Worm (Caenorhabditis elegans) whole organism, L2 larva: Measurements from ENCODE around the gene lyst-1.

Source experiments
- F13H6.1 ChIP-seq: sonication (generic microtip); optimal IDR thresholded peaks from 2 replicates; lab custom pipeline; 2016; ENCODE audit warnings: missing genetic modification characterization, missing compliant biosample characterization
- Y55F3AM.14 ChIP-seq: fragments of 200-800 bp; sonication (Bioruptor generic); optimal IDR thresholded peaks from 2 replicates; lab custom pipeline; 2018; ENCODE audit warnings: mild to moderate bottlenecking, missing genetic modification characterization, missing compliant biosample characterization
- ZK546.5 ChIP-seq: sonication (generic microtip); optimal IDR thresholded peaks from 2 replicates; lab custom pipeline; 2017; ENCODE audit warnings: missing biosample characterization, missing genetic modification characterization
- alr-1 ChIP-seq: fragments of 150-350 bp; optimal IDR thresholded peaks from 2 replicates; lab custom pipeline; 2014; ENCODE audit warnings: missing biosample characterization, missing genetic modification characterization
- aly-2 ChIP-seq: fragments of 150-350 bp; optimal IDR thresholded peaks from 2 replicates; lab custom pipeline; 2014; ENCODE audit warnings: missing biosample characterization, missing genetic modification characterization
- ama-1 ChIP-seq: fragments of 150-350 bp; optimal IDR thresholded peaks from 2 replicates; lab custom pipeline; 2018; ENCODE audit warnings: inconsistent platforms
- blmp-1 ChIP-seq: sonication (generic microtip); optimal IDR thresholded peaks from 2 replicates; lab custom pipeline; 2017; ENCODE audit warnings: missing genetic modification characterization, mild to moderate bottlenecking, missing compliant biosample characterization, antibody characterized with exemption, moderate library complexity; ENCODE audit not compliant: insufficient read depth
- ceh-16 ChIP-seq: fragments of 150-350 bp; optimal IDR thresholded peaks from 2 replicates; lab custom pipeline; 2014; ENCODE audit warnings: missing biosample characterization, missing genetic modification characterization
- dmd-4 ChIP-seq: sonication (generic microtip); optimal IDR thresholded peaks from 2 replicates; lab custom pipeline; 2017; ENCODE audit warnings: missing biosample characterization, missing genetic modification characterization
- egl-27 ChIP-seq: sonication (generic microtip); optimal IDR thresholded peaks from 3 replicates; lab custom pipeline; 2017; ENCODE audit warnings: missing biosample characterization, missing genetic modification reagents, missing genetic modification characterization
- elt-1 ChIP-seq: fragments of 150-350 bp; optimal IDR thresholded peaks from 2 replicates; lab custom pipeline; 2014; ENCODE audit warnings: missing biosample characterization, missing genetic modification characterization
- gmeb-1 ChIP-seq: fragments of 150-350 bp; optimal IDR thresholded peaks from 2 replicates; lab custom pipeline; 2014; ENCODE audit warnings: missing biosample characterization, missing genetic modification characterization
- lin-13 ChIP-seq: fragments of 150-350 bp; optimal IDR thresholded peaks from 2 replicates; lab custom pipeline; 2014; ENCODE audit warnings: missing biosample characterization, missing genetic modification reagents, missing genetic modification characterization
- lsy-2 ChIP-seq, 2 experiments: fragments of 150-350 bp in 1 of 2; sonication (generic microtip) in 1 of 2; optimal IDR thresholded peaks; 2 replicates each; lab custom pipeline; 2014 to 2017; ENCODE audit warnings: missing biosample characterization in 2 of 2, missing genetic modification characterization in 2 of 2
- mab-5 ChIP-seq: fragments of 150-350 bp; optimal IDR thresholded peaks from 2 replicates; lab custom pipeline; 2014; ENCODE audit warnings: missing biosample characterization, missing genetic modification characterization
- mdl-1 ChIP-seq, 2 experiments: fragments of 150-350 bp in 1 of 2; sonication (generic microtip) in 1 of 2; optimal IDR thresholded peaks; 2 replicates each; lab custom pipeline; 2017; ENCODE audit warnings: missing biosample characterization in 2 of 2, missing genetic modification characterization in 2 of 2
- nhr-10 ChIP-seq: sonication (generic microtip); optimal IDR thresholded peaks from 2 replicates; lab custom pipeline; 2017; ENCODE audit warnings: missing biosample characterization, missing genetic modification characterization
- nhr-11 ChIP-seq: fragments of 150-350 bp; optimal IDR thresholded peaks from 2 replicates; lab custom pipeline; 2014; ENCODE audit warnings: missing biosample characterization, missing genetic modification characterization
- nhr-12 ChIP-seq: fragments of 150-350 bp; optimal IDR thresholded peaks from 2 replicates; lab custom pipeline; 2014; ENCODE audit warnings: missing biosample characterization, missing genetic modification characterization
- nhr-129 ChIP-seq: fragments of 150-350 bp; optimal IDR thresholded peaks from 2 replicates; lab custom pipeline; 2014; ENCODE audit warnings: missing biosample characterization, missing genetic modification characterization
- nhr-21 ChIP-seq: fragments of 150-350 bp; optimal IDR thresholded peaks from 2 replicates; lab custom pipeline; 2014; ENCODE audit warnings: missing biosample characterization, missing genetic modification characterization
- nhr-23 ChIP-seq: fragments of 150-350 bp; optimal IDR thresholded peaks from 2 replicates; lab custom pipeline; 2014; ENCODE audit warnings: missing biosample characterization, missing genetic modification reagents, missing genetic modification characterization
- nhr-237 ChIP-seq: fragments of 150-350 bp; optimal IDR thresholded peaks from 2 replicates; lab custom pipeline; 2014; ENCODE audit warnings: missing biosample characterization, missing genetic modification characterization
- nhr-25 ChIP-seq: fragments of 150-350 bp; sonication (generic microtip); optimal IDR thresholded peaks from 3 replicates; lab custom pipeline; 2014; ENCODE audit warnings: missing biosample characterization, missing genetic modification characterization
- nhr-6 ChIP-seq: fragments of 150-350 bp; optimal IDR thresholded peaks from 2 replicates; lab custom pipeline; 2014; ENCODE audit warnings: missing biosample characterization, missing genetic modification characterization
- nhr-77 ChIP-seq: fragments of 150-350 bp; optimal IDR thresholded peaks from 2 replicates; lab custom pipeline; 2014; ENCODE audit warnings: missing biosample characterization, missing genetic modification characterization
- peb-1 ChIP-seq: fragments of 150-350 bp; optimal IDR thresholded peaks from 2 replicates; lab custom pipeline; 2014; ENCODE audit warnings: missing biosample characterization, missing genetic modification characterization
- sma-3 ChIP-seq: sonication (generic microtip); optimal IDR thresholded peaks from 2 replicates; lab custom pipeline; 2016; ENCODE audit warnings: missing genetic modification reagents, missing genetic modification characterization, missing compliant biosample characterization
- snpc-4 ChIP-seq: fragments of 150-350 bp; optimal IDR thresholded peaks from 2 replicates; lab custom pipeline; 2014; ENCODE audit warnings: missing biosample characterization, missing genetic modification characterization
- unc-39 ChIP-seq: fragments of 150-350 bp; optimal IDR thresholded peaks from 2 replicates; lab custom pipeline; 2014; ENCODE audit warnings: missing biosample characterization, missing genetic modification characterization
- unc-62 ChIP-seq: fragments of 150-350 bp; optimal IDR thresholded peaks from 2 replicates; lab custom pipeline; 2014; ENCODE audit warnings: missing biosample characterization, missing genetic modification reagents, missing genetic modification characterization
- ztf-11 ChIP-seq: sonication (generic microtip); optimal IDR thresholded peaks from 2 replicates; lab custom pipeline; 2017; ENCODE audit warnings: missing biosample characterization, missing genetic modification characterization
- ztf-4 ChIP-seq: fragments of 150-350 bp; optimal IDR thresholded peaks from 2 replicates; lab custom pipeline; 2014; ENCODE audit warnings: missing biosample characterization, missing genetic modification characterization

Gene lyst-1

ce11 chrX:12171631-12172348 lies 30.8 kb upstream of the lyst-1 start, which contains the start of gene F57G12.1 (continued):
- no peak for TF ChIP-seq ztf-11 (tag; lab: Kevin White, UChicago)
- TF ChIP-seq blmp-1 (tag; lab: Kevin White, UChicago) = peak; percentile 23
- TF ChIP-seq aly-2 (tag; lab: Kevin White, UChicago) = no peak
- no peak for TF ChIP-seq unc-39 (tag; lab: Kevin White, UChicago)
- TF ChIP-seq ceh-16 = peak; percentile 64
- peak; percentile 48 for TF ChIP-seq nhr-6

ce11 chrX:12169390-12169789 lies 28.4 kb upstream of the lyst-1 start:
- no peak for TF ChIP-seq dmd-4 (tag; lab: Kevin White, UChicago)
- no peak for TF ChIP-seq gmeb-1 (tag; lab: Kevin White, UChicago)
- TF ChIP-seq ZK546.5 (tag; lab: Kevin White, UChicago) = no peak
- TF ChIP-seq lin-13 (GFP tag; lab: Kevin White, UChicago) = no peak
- no peak for TF ChIP-seq alr-1 (tag; lab: Kevin White, UChicago)
- TF ChIP-seq nhr-21 = no peak
- TF ChIP-seq F13H6.1 (tag; lab: Kevin White, UChicago) = no peak
- TF ChIP-seq ama-1 (lab: Kevin White, UChicago) = no peak
- TF ChIP-seq egl-27 (tag; lab: Kevin White, UChicago) = no peak
- TF ChIP-seq elt-1 (tag; lab: Kevin White, UChicago) = no peak
- no peak for TF ChIP-seq nhr-77 (tag; lab: Kevin White, UChicago)

ce11 chrX:12168765-12169164 lies 27.8 kb upstream of the lyst-1 start:
- TF ChIP-seq unc-62 (GFP tag; lab: Kevin White, UChicago) (no peak), nhr-21 (no peak), ZK546.5 (tag; lab: Kevin White, UChicago) (no peak), mdl-1 (tag; optimal IDR thresholded peaks at IDR 0.05; lab: Kevin White, UChicago) (no peak), sma-3 (GFP tag; lab: Kevin White, UChicago) (no peak), peb-1 (tag; lab: Kevin White, UChicago) (no peak), aly-2 (tag; lab: Kevin White, UChicago) (no peak), nhr-11 (tag; lab: Kevin White, UChicago) (no peak), nhr-12 (no peak), nhr-25 (tag; lab: Kevin White, UChicago) (no peak), snpc-4 (no peak), Y55F3AM.14 (GFP tag; lab: Kevin White, UChicago) (no peak), nhr-23 (tag; lab: Kevin White, UChicago) (no peak), gmeb-1 (tag; lab: Kevin White, UChicago) (no peak), elt-1 (tag; lab: Kevin White, UChicago) (no peak), mab-5 (tag; lab: Kevin White, UChicago) (no peak), F13H6.1 (tag; lab: Kevin White, UChicago) (no peak), dmd-4 (tag; lab: Kevin White, UChicago) (no peak), ztf-4 (tag; lab: Kevin White, UChicago) (no peak), nhr-237 (tag; lab: Kevin White, UChicago) (no peak)

ce11 chrX:12167632-12168377 lies 26.9 kb upstream of the lyst-1 start:
- TF ChIP-seq nhr-10 (tag; lab: Kevin White, UChicago) (no peak), ZK546.5 (tag; lab: Kevin White, UChicago) (no peak), ceh-16 (no peak), nhr-77 (tag; lab: Kevin White, UChicago) (no peak), nhr-129 (tag; lab: Kevin White, UChicago) (peak; percentile 70), nhr-23 (tag; lab: Kevin White, UChicago) (no peak), lsy-2 (tag; optimal IDR thresholded peaks at IDR 0.05; lab: Kevin White, UChicago) (peak in 1 of 2 experiments; percentile 15)
